Worm (Caenorhabditis elegans) whole organism, late embryonic: ENCODE results near the gene exc-12.

Experiments used
- ceh-9 ChIP-seq: sonication (generic microtip); optimal IDR thresholded peaks from 2 replicates; lab custom pipeline; 2016; ENCODE audit warnings: mild to moderate bottlenecking, missing genetic modification characterization, inconsistent platforms, missing compliant biosample characterization
- sox-4 ChIP-seq: sonication (generic microtip); optimal IDR thresholded peaks from 2 replicates; lab custom pipeline; 2017; ENCODE audit warnings: mild to moderate bottlenecking, missing genetic modification characterization, inconsistent platforms, missing compliant biosample characterization
- tbx-7 ChIP-seq: sonication (generic microtip); optimal IDR thresholded peaks from 2 replicates; lab custom pipeline; 2016; ENCODE audit warnings: missing genotype, missing genetic modification characterization, missing compliant biosample characterization
- unc-86 ChIP-seq: sonication (generic microtip); optimal IDR thresholded peaks from 2 replicates; lab custom pipeline; 2016; ENCODE audit warnings: missing genetic modification characterization, missing compliant biosample characterization

- TF ChIP-seq unc-86, result no peak
- TF ChIP-seq ceh-9, result no peak
- TF ChIP-seq sox-4 (tag; lab: Kevin White, UChicago), result no peak
- no peak for TF ChIP-seq tbx-7 (tag; lab: Kevin White, UChicago)
Observed at ce11 chrIII:13604834-13605233, 34.6 kb upstream of the exc-12 start.
